Worm (Caenorhabditis elegans) whole organism, L4 larva: ENCODE measurements around the gene fbxb-25.

Source experiments
- F26F4.8 ChIP-seq: fragments of 200-800 bp; sonication (Bioruptor generic); conservative IDR thresholded peaks from 2 replicates; pipeline ENCODE4 v1.3.6; 2022; ENCODE audit warnings: missing genetic modification characterization, missing compliant biosample characterization
- F49E8.2 ChIP-seq: sonication (generic microtip); optimal IDR thresholded peaks from 2 replicates; lab custom pipeline; 2016; ENCODE audit warnings: missing compliant biosample characterization, mild to moderate bottlenecking, missing genetic modification characterization, borderline replicate concordance
- T26A8.4 ChIP-seq: fragments of 200-800 bp; sonication (Bioruptor generic); IDR thresholded peaks from 2 replicates; pipeline ENCODE4 v1.3.6; 2022; ENCODE audit warnings: missing genetic modification characterization, missing compliant biosample characterization
- Y5F2A.4 ChIP-seq: fragments of 200-800 bp; sonication (Bioruptor generic); optimal IDR thresholded peaks from 2 replicates; lab custom pipeline; 2018; ENCODE audit warnings: mild to moderate bottlenecking, missing genetic modification characterization, missing compliant biosample characterization
- aha-1 ChIP-seq: fragments of 150-350 bp; peaks from one replicate; lab custom pipeline; 2014; ENCODE audit warnings: missing biosample characterization, missing genetic modification characterization
- ama-1 ChIP-seq: fragments of 150-350 bp; optimal IDR thresholded peaks from 2 replicates; lab custom pipeline; 2014; ENCODE audit warnings: inconsistent platforms, mixed read lengths
- ctbp-1 ChIP-seq: fragments of 200-800 bp; sonication (Bioruptor generic); IDR thresholded peaks from 2 replicates; pipeline ENCODE4 v1.3.6; 2022; ENCODE audit warnings: missing genetic modification reagents, missing genetic modification characterization, missing compliant biosample characterization
- daf-12 ChIP-seq: fragments of 150-350 bp; optimal IDR thresholded peaks from 2 replicates; lab custom pipeline; 2014; ENCODE audit warnings: missing biosample characterization, missing genetic modification reagents, missing genetic modification characterization
- dpl-1 ChIP-seq: fragments of 150-350 bp; optimal IDR thresholded peaks from 2 replicates; lab custom pipeline; 2014; ENCODE audit warnings: missing biosample characterization, missing genetic modification reagents, missing genetic modification characterization
- fos-1 ChIP-seq: fragments of 150-350 bp; optimal IDR thresholded peaks from 2 replicates; lab custom pipeline; 2014; ENCODE audit warnings: missing biosample characterization, missing genetic modification characterization
- hif-1 ChIP-seq, 2 experiments: sonication (generic microtip); optimal IDR thresholded peaks; 2 replicates each; lab custom pipeline; 2016 to 2017; ENCODE audit warnings: missing compliant biosample characterization in 2 of 2, missing genetic modification characterization in 2 of 2, missing genetic modification reagents in 2 of 2, missing genotype in 2 of 2, mild to moderate bottlenecking in 1 of 2
- hlh-11 ChIP-seq: fragments of 200-800 bp; sonication (Bioruptor generic); optimal IDR thresholded peaks from 2 replicates; lab custom pipeline; 2018; ENCODE audit warnings: mild to moderate bottlenecking, missing genetic modification characterization, missing compliant biosample characterization
- lir-3 ChIP-seq: sonication (generic microtip); optimal IDR thresholded peaks from 2 replicates; lab custom pipeline; 2016; ENCODE audit warnings: mild to moderate bottlenecking, missing genetic modification characterization, missing compliant biosample characterization
- mep-1 ChIP-seq: fragments of 150-350 bp; sonication (generic microtip); optimal IDR thresholded peaks from 3 replicates; lab custom pipeline; 2014; ENCODE audit warnings: missing biosample characterization, missing genetic modification characterization
- mxl-2 ChIP-seq: fragments of 200-800 bp; sonication (Bioruptor generic); conservative IDR thresholded peaks from 2 replicates; pipeline ENCODE4 v1.3.6; 2022; ENCODE audit warnings: missing genetic modification reagents, missing genetic modification characterization, missing compliant biosample characterization
- nhr-237 ChIP-seq: sonication (generic microtip); optimal IDR thresholded peaks from 2 replicates; lab custom pipeline; 2017; ENCODE audit warnings: missing biosample characterization, missing genetic modification characterization
- nhr-28 ChIP-seq: fragments of 150-350 bp; optimal IDR thresholded peaks from 2 replicates; lab custom pipeline; 2014; ENCODE audit warnings: missing biosample characterization, missing genetic modification characterization
- nhr-42 ChIP-seq: fragments of 200-800 bp; sonication (Bioruptor generic); IDR thresholded peaks from 2 replicates; pipeline ENCODE4 v1.3.6; 2022; ENCODE audit warnings: missing genetic modification characterization, missing compliant biosample characterization
- nhr-6 ChIP-seq: fragments of 150-350 bp; optimal IDR thresholded peaks from 2 replicates; lab custom pipeline; 2014; ENCODE audit warnings: missing biosample characterization, missing genetic modification characterization
- php-3 ChIP-seq: fragments of 200-800 bp; sonication (Bioruptor generic); IDR thresholded peaks from 2 replicates; pipeline ENCODE4 v1.3.6; 2022; ENCODE audit warnings: missing genetic modification reagents, missing genetic modification characterization, missing compliant biosample characterization
- rbr-2 ChIP-seq: sonication (generic microtip); optimal IDR thresholded peaks from 2 replicates; lab custom pipeline; 2016; ENCODE audit warnings: missing genotype, missing genetic modification characterization, missing compliant biosample characterization
- saeg-2 ChIP-seq: fragments of 200-800 bp; sonication (Bioruptor generic); IDR thresholded peaks from 2 replicates; pipeline ENCODE4 v1.3.6; 2022; ENCODE audit warnings: missing genetic modification reagents, missing genetic modification characterization, missing compliant biosample characterization
- sdz-12 ChIP-seq: fragments of 200-800 bp; sonication (Bioruptor generic); optimal IDR thresholded peaks from 2 replicates; lab custom pipeline; 2018; ENCODE audit warnings: mild to moderate bottlenecking, missing genetic modification characterization, missing compliant biosample characterization
- set-16 ChIP-seq: fragments of 200-800 bp; sonication (Bioruptor generic); IDR thresholded peaks from 2 replicates; pipeline ENCODE4 v1.3.6; 2022; ENCODE audit warnings: missing genetic modification reagents, missing genetic modification characterization, missing compliant biosample characterization
- unc-39 ChIP-seq: sonication (generic microtip); optimal IDR thresholded peaks from 2 replicates; lab custom pipeline; 2017; ENCODE audit warnings: missing biosample characterization, missing genetic modification characterization
- unc-62 ChIP-seq, 3 experiments: fragments of 150-350 bp in 1 of 3; sonication (generic microtip); optimal IDR thresholded peaks in 2 of 3; peaks in 1 of 3; 1 replicate in 1 of 3; 2 replicates in 2 of 3; lab custom pipeline; 2014 to 2017; ENCODE audit warnings: missing biosample characterization in 3 of 3, missing genetic modification characterization in 3 of 3, missing genetic modification reagents in 3 of 3, missing genotype in 1 of 3

fbxb-25 gene

DNA sequence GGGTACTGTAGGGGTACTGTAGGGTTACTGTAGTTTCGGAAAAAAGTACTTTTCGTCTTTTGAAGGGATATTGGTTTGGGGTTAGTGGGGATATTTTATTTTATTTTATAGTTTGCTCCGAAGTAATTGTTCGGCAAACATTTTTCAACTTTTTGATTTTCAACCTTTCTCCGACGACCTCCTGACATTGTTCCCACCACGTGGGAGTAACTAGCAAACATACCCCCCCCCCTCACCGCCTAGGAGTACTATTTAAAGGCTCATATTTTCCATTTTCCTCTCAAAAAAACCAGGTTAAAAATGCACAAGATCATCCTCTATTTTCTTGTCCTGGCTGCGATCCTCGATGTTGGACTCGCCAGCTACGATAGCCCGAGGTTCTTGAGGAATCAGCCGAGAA lies 17.8 kb upstream of the fbxb-25 start, which contains the start of gene srlf-29:
srlf-29 (plus strand) TSS at position 301 of the 400 bp plus-strand sequence.
- TF ChIP-seq rbr-2 (tag; lab: Kevin White, UChicago): no peak
- TF ChIP-seq F26F4.8 (GFP tag; lab: Robert Waterston, UW): no peak
- TF ChIP-seq saeg-2: no peak
- peak in 1 of 2 experiments; percentile 49 for TF ChIP-seq unc-62 (GFP tag; optimal IDR thresholded peaks at IDR 0.05 in 1 of 2; lab: Kevin White, UChicago)
- TF ChIP-seq unc-62 (tag; optimal IDR thresholded peaks at IDR 0.05; lab: Kevin White, UChicago): no peak
- no peak for TF ChIP-seq php-3
- TF ChIP-seq dpl-1: no peak
- TF ChIP-seq nhr-42: no peak

DNA sequence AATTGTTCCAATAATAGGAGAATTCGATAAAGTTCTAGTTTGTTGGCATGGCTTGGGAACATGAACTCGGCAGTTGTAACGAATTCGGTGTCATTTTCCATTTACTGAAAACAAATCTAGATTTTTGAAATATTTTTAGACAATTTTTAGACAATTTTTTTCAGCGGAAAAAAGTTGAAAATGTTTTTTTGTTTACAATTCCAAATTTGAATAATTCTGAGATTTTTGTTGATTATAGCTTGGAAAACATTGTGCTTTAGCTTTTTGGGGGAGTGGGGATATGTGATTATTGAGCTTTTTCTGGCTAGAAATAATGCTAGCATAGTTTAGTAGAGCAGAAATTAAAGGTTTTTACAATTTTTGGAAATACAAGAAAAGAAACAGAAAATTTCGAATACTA lies 14.9 kb upstream of the fbxb-25 start, which contains the start of gene srw-97:
srw-97 (minus strand) TSS at position 101 of the 400 bp plus-strand sequence.
- TF ChIP-seq ama-1 (lab: Kevin White, UChicago): no peak
- TF ChIP-seq unc-62 (GFP tag; optimal IDR thresholded peaks at IDR 0.05 in 1 of 2; lab: Kevin White, UChicago): peak in 1 of 2 experiments; percentile 62
- TF ChIP-seq unc-62 (tag; optimal IDR thresholded peaks at IDR 0.05; lab: Kevin White, UChicago): no peak

DNA sequence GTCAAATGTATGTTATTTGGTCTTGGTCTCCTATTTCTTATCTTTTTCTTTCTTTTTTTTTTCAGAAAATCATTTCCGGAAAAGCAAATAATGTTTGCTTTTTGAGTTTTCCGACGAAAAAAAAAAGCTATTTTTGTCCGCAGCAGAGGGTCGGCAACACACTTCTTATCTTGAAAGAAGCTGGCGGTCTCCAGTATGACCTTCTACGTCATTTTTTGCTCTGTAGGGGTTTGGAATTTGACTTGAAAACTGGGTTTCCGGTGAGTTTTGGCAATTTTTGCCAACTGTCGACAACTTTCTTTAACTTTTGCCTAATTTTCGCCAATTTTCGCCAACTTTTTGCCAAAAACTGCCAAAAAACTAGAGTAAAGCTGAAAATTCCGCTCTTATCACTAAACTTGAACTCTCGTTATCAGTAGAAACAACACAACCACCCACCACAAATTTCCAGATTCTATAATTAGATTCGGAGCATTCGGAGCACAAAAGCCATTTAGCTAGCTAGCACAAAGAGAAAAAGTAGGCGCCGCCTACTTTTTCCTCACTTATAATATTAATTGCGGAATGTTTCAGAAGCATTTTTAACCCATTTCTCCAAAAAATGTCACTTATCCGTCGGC lies 13.5 kb upstream of the fbxb-25 start, which contains the start of gene nhx-6:
nhx-6 (plus strand) TSS at position 570 of the 620 bp plus-strand sequence.
- TF ChIP-seq sdz-12 (GFP tag; lab: Kevin White, UChicago) (no peak), hlh-11 (peak; percentile 25), aha-1 (peak; percentile 46), nhr-28 (tag; lab: Kevin White, UChicago) (peak; percentile 6)

DNA sequence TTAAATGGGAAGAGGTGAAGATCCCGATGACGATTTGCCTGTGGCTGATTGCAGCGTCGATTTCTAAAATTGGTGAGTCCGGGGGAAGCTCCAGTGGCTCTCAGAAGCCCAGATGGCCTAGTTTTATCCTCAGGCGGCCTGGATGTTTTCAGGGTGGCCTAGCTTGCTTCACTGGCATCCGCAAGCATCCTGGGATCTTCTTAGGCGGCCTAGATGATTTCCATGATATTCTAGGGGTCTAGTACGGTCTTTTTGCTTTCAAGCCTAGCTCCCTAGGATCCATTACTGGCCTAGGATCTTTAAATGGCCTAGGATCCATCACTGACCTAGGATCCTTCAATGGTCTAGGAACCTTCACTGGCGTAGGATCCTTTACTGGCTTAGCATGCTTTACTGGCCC lies 12.9 kb upstream of the fbxb-25 start:
- TF ChIP-seq aha-1 (peak; percentile 91), nhr-6 (tag; lab: Kevin White, UChicago) (no peak)

DNA sequence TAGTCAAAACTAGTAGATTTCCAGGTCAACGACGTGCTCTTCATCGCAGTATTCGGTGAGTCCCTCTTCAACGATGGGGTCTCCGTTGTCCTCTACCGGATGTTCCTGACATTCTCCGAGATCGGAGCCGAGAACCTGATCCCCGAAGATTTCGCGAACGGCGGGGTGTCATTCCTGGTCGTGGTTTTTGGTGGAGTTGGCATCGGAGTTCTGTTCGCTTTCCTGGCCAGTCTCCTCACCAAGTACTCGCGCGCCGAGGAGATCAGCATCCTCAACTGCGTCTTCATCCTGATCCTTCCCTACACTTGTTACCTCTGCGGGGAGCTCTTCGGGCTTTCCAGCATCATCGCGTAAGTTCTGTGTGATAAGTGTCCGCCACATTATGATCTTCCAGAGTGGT lies 11.2 kb upstream of the fbxb-25 start:
- no peak for TF ChIP-seq T26A8.4 (GFP tag; lab: Robert Waterston, UW)
- TF ChIP-seq set-16 (GFP tag; lab: Robert Waterston, UW): peak; percentile 68; the same call in 1 of the 2 replicates
- TF ChIP-seq ctbp-1 (GFP tag; lab: Robert Waterston, UW): no peak
- no peak for TF ChIP-seq unc-39
- no peak for TF ChIP-seq mep-1
- TF ChIP-seq lir-3 (tag; lab: Kevin White, UChicago): no peak
- peak; percentile 54 for TF ChIP-seq aha-1
- TF ChIP-seq daf-12 (tag; lab: Kevin White, UChicago): no peak
- TF ChIP-seq fos-1 (tag; lab: Kevin White, UChicago): no peak
- TF ChIP-seq hif-1 (tag; optimal IDR thresholded peaks at IDR 0.05; lab: Kevin White, UChicago): no peak
- TF ChIP-seq nhr-237 (tag; lab: Kevin White, UChicago): no peak
- TF ChIP-seq, all 104 proteins: peak for 2

DNA sequence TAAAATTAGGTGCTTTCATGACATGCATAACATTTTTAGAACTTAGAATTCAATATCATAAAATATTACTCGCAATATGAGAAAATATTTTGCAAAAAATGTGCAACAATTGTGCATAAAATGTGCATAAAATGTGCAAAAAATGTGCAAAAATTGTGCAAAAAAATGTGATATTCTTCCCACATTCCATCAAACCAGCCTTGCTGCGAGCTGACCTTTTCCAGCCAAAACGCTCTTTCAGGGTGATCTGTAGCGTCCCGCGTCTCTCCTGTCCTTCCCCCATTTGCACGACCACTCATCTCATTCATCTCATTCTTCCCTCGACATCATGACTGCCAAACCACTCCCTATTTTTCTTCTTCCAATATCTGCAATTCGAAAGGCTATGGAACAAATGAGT lies 7.8 kb upstream of the fbxb-25 start, which contains the start of gene fbxb-17:
fbxb-17 (plus strand) TSS at position 301 of the 400 bp plus-strand sequence.
- no peak for TF ChIP-seq nhr-28 (tag; lab: Kevin White, UChicago)
- TF ChIP-seq unc-62 (GFP tag; optimal IDR thresholded peaks at IDR 0.05 in 1 of 2; lab: Kevin White, UChicago): peak in 1 of 2 experiments; percentile 5
- TF ChIP-seq unc-62 (tag; optimal IDR thresholded peaks at IDR 0.05; lab: Kevin White, UChicago): no peak
- no peak for TF ChIP-seq set-16 (GFP tag; lab: Robert Waterston, UW)
- TF ChIP-seq, all 104 proteins: peak for 1

DNA sequence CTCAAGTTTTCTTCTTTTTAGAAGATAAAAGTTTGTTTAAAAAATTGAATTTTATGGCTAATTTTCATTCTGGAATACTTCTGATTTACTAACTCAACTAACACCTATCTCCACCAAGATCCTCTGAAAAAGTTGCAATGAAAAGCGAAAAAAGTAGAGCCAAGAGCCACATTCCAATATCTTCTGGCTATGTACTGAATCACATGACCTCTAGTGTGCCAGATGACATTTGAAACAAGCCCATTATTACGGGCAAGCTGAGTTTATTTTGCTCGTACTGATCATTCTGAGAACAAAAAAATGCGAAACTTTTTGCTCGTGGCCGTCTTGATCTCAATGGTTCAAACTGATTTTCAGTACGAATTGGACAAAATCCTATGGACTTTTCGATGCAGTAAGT lies 4.8 kb upstream of the fbxb-25 start, which contains the start of gene irld-36:
irld-36 (plus strand) TSS at position 301 of the 400 bp plus-strand sequence.
- no peak for TF ChIP-seq mxl-2 (GFP tag; lab: Robert Waterston, UW)

DNA sequence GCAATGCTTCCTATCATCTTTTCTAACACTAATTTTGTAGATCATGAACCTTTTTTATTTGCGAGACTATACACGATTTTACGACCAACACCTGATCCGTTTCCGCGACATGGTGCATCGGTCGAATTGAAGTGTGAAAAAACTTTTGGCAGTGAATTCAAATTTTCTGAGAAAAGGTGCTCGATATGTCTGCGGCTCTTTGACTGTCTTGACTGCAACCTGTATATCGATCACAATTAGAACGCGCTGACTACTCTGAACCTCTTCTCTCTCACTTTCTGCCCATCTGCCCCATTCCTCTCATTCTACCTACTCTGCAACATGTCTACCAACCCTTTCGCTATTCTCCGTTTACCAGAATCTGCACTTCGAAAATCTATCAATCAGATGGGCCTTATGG lies 1.6 kb upstream of the fbxb-25 start, which contains the start of gene fbxb-26:
fbxb-26 (plus strand) TSS at position 301 of the 400 bp plus-strand sequence.
- TF ChIP-seq Y5F2A.4 (GFP tag; lab: Kevin White, UChicago) (no peak), F49E8.2 (tag; lab: Kevin White, UChicago) (no peak)
